Fruit fly (Drosophila melanogaster) whole organism, prepupa: Measurements from ENCODE around the gene TM9SF3.

Experiments used
- CG10631 ChIP-seq: fragments of 200-800 bp; sonication (Bioruptor generic); optimal IDR thresholded peaks from 2 replicates; lab custom pipeline; 2016; ENCODE audit warnings: missing biosample characterization, missing genetic modification characterization
- CG10669 ChIP-seq: fragments of 200-800 bp; sonication (Bioruptor generic); optimal IDR thresholded peaks from 3 replicates; lab custom pipeline; 2018; ENCODE audit warnings: missing biosample characterization, mild to moderate bottlenecking, missing genetic modification characterization, moderate library complexity
- CG11294 ChIP-seq: fragments of 200-800 bp; sonication (Bioruptor generic); IDR thresholded peaks from 2 replicates; pipeline ENCODE4 v1.3.6; 2022; ENCODE audit warnings: missing biosample characterization, missing genetic modification characterization
- CG11762 ChIP-seq: fragments of 200-800 bp; sonication (Bioruptor generic); optimal IDR thresholded peaks from 3 replicates; lab custom pipeline; 2016; ENCODE audit warnings: missing biosample characterization, missing genetic modification characterization; ENCODE audit not compliant: insufficient read depth
- CG15336 ChIP-seq: fragments of 200-800 bp; sonication (Bioruptor generic); IDR thresholded peaks from 2 replicates; pipeline ENCODE4 v1.3.6; 2022; ENCODE audit warnings: missing biosample characterization, missing genetic modification characterization
- CG1621 ChIP-seq: fragments of 200-800 bp; sonication (Bioruptor generic); optimal IDR thresholded peaks from 3 replicates; lab custom pipeline; 2018; ENCODE audit warnings: missing biosample characterization, mild to moderate bottlenecking, missing genetic modification characterization
- CG16779 ChIP-seq: fragments of 200-800 bp; sonication (Bioruptor generic); optimal IDR thresholded peaks from 3 replicates; lab custom pipeline; 2017; ENCODE audit warnings: missing biosample characterization, mild to moderate bottlenecking, missing genetic modification characterization
- CG3032 ChIP-seq: fragments of 200-800 bp; optimal IDR thresholded peaks from 2 replicates; lab custom pipeline; 2019; ENCODE audit warnings: missing biosample characterization, mild to moderate bottlenecking, missing genetic modification characterization, moderate library complexity
- CG31627 ChIP-seq: fragments of 200-800 bp; sonication (Bioruptor generic); optimal IDR thresholded peaks from 3 replicates; lab custom pipeline; 2016; ENCODE audit warnings: missing biosample characterization, missing genetic modification characterization
- CG32006 ChIP-seq: fragments of 200-800 bp; sonication (Bioruptor generic); optimal IDR thresholded peaks from 3 replicates; lab custom pipeline; 2017; ENCODE audit warnings: missing biosample characterization, mild to moderate bottlenecking, missing genetic modification characterization
- CG34406 ChIP-seq: fragments of 200-800 bp; sonication (Bioruptor generic); optimal IDR thresholded peaks from 3 replicates; lab custom pipeline; 2016; ENCODE audit warnings: missing biosample characterization, missing genetic modification characterization
- CG3919 ChIP-seq: fragments of 200-800 bp; sonication (Bioruptor generic); optimal IDR thresholded peaks from 3 replicates; lab custom pipeline; 2016; ENCODE audit warnings: missing biosample characterization, missing genetic modification characterization
- CG4318 ChIP-seq: fragments of 200-800 bp; sonication (Bioruptor generic); optimal IDR thresholded peaks from 3 replicates; lab custom pipeline; 2017; ENCODE audit warnings: missing biosample characterization, mild to moderate bottlenecking, missing genetic modification characterization
- CG6163 ChIP-seq: fragments of 200-800 bp; sonication (Bioruptor generic); IDR thresholded peaks from 3 replicates; pipeline ENCODE4 v1.3.6; 2022; ENCODE audit warnings: missing biosample characterization, missing genetic modification characterization
- CG6792 ChIP-seq: fragments of 200-800 bp; sonication (Bioruptor generic); optimal IDR thresholded peaks from 3 replicates; lab custom pipeline; 2016; ENCODE audit warnings: missing biosample characterization, missing genetic modification characterization
- CG6808 ChIP-seq: fragments of 200-800 bp; sonication (Bioruptor generic); optimal IDR thresholded peaks from 3 replicates; lab custom pipeline; 2017; ENCODE audit warnings: missing biosample characterization, missing genetic modification characterization, mild to moderate bottlenecking, moderate library complexity, missing genetic modification reagents
- CG6854 ChIP-seq: fragments of 200-800 bp; sonication (Bioruptor generic); optimal IDR thresholded peaks from 2 replicates; lab custom pipeline; 2017; ENCODE audit warnings: missing biosample characterization, mild to moderate bottlenecking, missing genetic modification characterization
- CG8119 ChIP-seq: fragments of 200-800 bp; sonication (Bioruptor generic); IDR thresholded peaks from 3 replicates; pipeline ENCODE4 v1.3.6; 2022; ENCODE audit warnings: missing biosample characterization, missing genetic modification characterization
- CG8319 ChIP-seq: fragments of 200-800 bp; sonication (Bioruptor generic); optimal IDR thresholded peaks from 3 replicates; lab custom pipeline; 2016; ENCODE audit warnings: missing biosample characterization, missing genetic modification characterization
- CG8632 ChIP-seq: fragments of 200-800 bp; sonication (Bioruptor generic); optimal IDR thresholded peaks from 3 replicates; lab custom pipeline; 2016; ENCODE audit warnings: missing biosample characterization, missing genetic modification characterization
- CG9139 ChIP-seq: fragments of 200-800 bp; sonication (Bioruptor generic); optimal IDR thresholded peaks from 3 replicates; lab custom pipeline; 2017; ENCODE audit warnings: missing biosample characterization, mild to moderate bottlenecking, missing genetic modification characterization
- Eip75B ChIP-seq: fragments of 200-800 bp; sonication (Bioruptor generic); optimal IDR thresholded peaks from 3 replicates; lab custom pipeline; 2016; ENCODE audit warnings: missing biosample characterization, missing genetic modification characterization
- Eip78C ChIP-seq: fragments of 200-800 bp; sonication (Bioruptor generic); peaks from one replicate; lab custom pipeline; 2016; ENCODE audit warnings: missing biosample characterization, missing genetic modification characterization
- Eip93F ChIP-seq: fragments of 200-800 bp; sonication (Bioruptor generic); optimal IDR thresholded peaks from 2 replicates; lab custom pipeline; 2016; ENCODE audit warnings: missing biosample characterization, mild to moderate bottlenecking, missing genetic modification characterization
- Ets21C ChIP-seq: fragments of 200-800 bp; sonication (Bioruptor generic); optimal IDR thresholded peaks from 3 replicates; lab custom pipeline; 2016; ENCODE audit warnings: missing biosample characterization, missing genetic modification characterization
- Ets96B ChIP-seq: fragments of 200-800 bp; optimal IDR thresholded peaks from 2 replicates; lab custom pipeline; 2019; ENCODE audit warnings: missing biosample characterization, mild to moderate bottlenecking, missing genetic modification characterization, moderate library complexity
- Gug ChIP-seq: fragments of 200-800 bp; sonication (Bioruptor generic); IDR thresholded peaks from 2 replicates; pipeline ENCODE4 v1.3.6; 2022; ENCODE audit warnings: missing biosample characterization, missing genetic modification characterization
- Hr38 ChIP-seq: sonication (Bioruptor generic); optimal IDR thresholded peaks from 2 replicates; lab custom pipeline; 2016; ENCODE audit warnings: missing biosample characterization, missing genetic modification characterization
- Hr39 ChIP-seq: fragments of 200-800 bp; sonication (Bioruptor generic); optimal IDR thresholded peaks from 2 replicates; lab custom pipeline; 2016; ENCODE audit warnings: missing biosample characterization, missing genetic modification characterization
- Hr4 ChIP-seq: fragments of 200-800 bp; sonication (Bioruptor generic); optimal IDR thresholded peaks from 3 replicates; lab custom pipeline; 2016; ENCODE audit warnings: missing biosample characterization, missing genetic modification characterization
- Met ChIP-seq: fragments of 200-800 bp; sonication (Bioruptor generic); optimal IDR thresholded peaks from 3 replicates; lab custom pipeline; 2016; ENCODE audit warnings: missing biosample characterization, missing genetic modification characterization
- Smox ChIP-seq: fragments of 200-800 bp; sonication (Bioruptor generic); optimal IDR thresholded peaks from 3 replicates; lab custom pipeline; 2016; ENCODE audit warnings: missing biosample characterization, missing genetic modification characterization
- Sox102F ChIP-seq: fragments of 200-800 bp; sonication (Bioruptor generic); optimal IDR thresholded peaks from 2 replicates; lab custom pipeline; 2016; ENCODE audit warnings: missing biosample characterization, mild to moderate bottlenecking, missing genetic modification characterization
- Sox14 ChIP-seq: fragments of 200-800 bp; sonication (Bioruptor generic); optimal IDR thresholded peaks from 3 replicates; lab custom pipeline; 2016; ENCODE audit warnings: missing biosample characterization, missing genetic modification characterization
- Sox15 ChIP-seq: fragments of 200-800 bp; sonication (Bioruptor generic); optimal IDR thresholded peaks from 3 replicates; lab custom pipeline; 2016; ENCODE audit warnings: missing biosample characterization, missing genetic modification characterization
- acj6 ChIP-seq: fragments of 200-800 bp; sonication (Bioruptor generic); optimal IDR thresholded peaks from 3 replicates; lab custom pipeline; 2016; ENCODE audit warnings: missing biosample characterization, missing genetic modification characterization
- cyc ChIP-seq: fragments of 200-800 bp; sonication (Bioruptor generic); optimal IDR thresholded peaks from 3 replicates; lab custom pipeline; 2016; ENCODE audit warnings: missing biosample characterization, missing genetic modification characterization
- dac ChIP-seq: fragments of 200-800 bp; sonication (Bioruptor generic); optimal IDR thresholded peaks from 2 replicates; lab custom pipeline; 2017; ENCODE audit warnings: missing biosample characterization, mild to moderate bottlenecking, missing genetic modification characterization
- dsx ChIP-seq: fragments of 200-800 bp; optimal IDR thresholded peaks from 3 replicates; lab custom pipeline; 2019; ENCODE audit warnings: missing biosample characterization, mild to moderate bottlenecking, missing genetic modification characterization, moderate library complexity; ENCODE audit not compliant: poor library complexity, severe bottlenecking
- eg ChIP-seq: fragments of 200-800 bp; sonication (Bioruptor generic); IDR thresholded peaks from 3 replicates; pipeline ENCODE4 v1.3.6; 2022; ENCODE audit warnings: missing biosample characterization, missing genetic modification characterization
- fd59A ChIP-seq: fragments of 200-800 bp; sonication (Bioruptor generic); optimal IDR thresholded peaks from 2 replicates; lab custom pipeline; 2017; ENCODE audit warnings: missing biosample characterization, mild to moderate bottlenecking, missing genetic modification characterization, missing genetic modification reagents
- fd85E ChIP-seq: fragments of 200-800 bp; sonication (Bioruptor generic); optimal IDR thresholded peaks from 3 replicates; lab custom pipeline; 2016; ENCODE audit warnings: missing biosample characterization, missing genetic modification characterization
- fkh ChIP-seq: fragments of 200-800 bp; sonication (Bioruptor generic); optimal IDR thresholded peaks from 3 replicates; lab custom pipeline; 2017; ENCODE audit warnings: missing biosample characterization, mild to moderate bottlenecking, missing genetic modification characterization, moderate library complexity
- lz ChIP-seq: fragments of 200-800 bp; sonication (Bioruptor generic); optimal IDR thresholded peaks from 3 replicates; lab custom pipeline; 2016; ENCODE audit warnings: missing biosample characterization, missing genetic modification characterization
- net ChIP-seq: fragments of 200-800 bp; sonication (Bioruptor generic); optimal IDR thresholded peaks from 3 replicates; lab custom pipeline; 2016; ENCODE audit warnings: missing biosample characterization, missing genetic modification characterization
- pdm3 ChIP-seq: fragments of 200-800 bp; sonication (Bioruptor generic); optimal IDR thresholded peaks from 3 replicates; lab custom pipeline; 2016; ENCODE audit warnings: missing biosample characterization, missing genetic modification characterization
- salr ChIP-seq, 2 experiments: fragments of 200-800 bp; sonication (Bioruptor generic); optimal IDR thresholded peaks; 3 replicates each; lab custom pipeline; 2016 to 2018; ENCODE audit warnings: missing biosample characterization in 2 of 2, missing genetic modification characterization in 2 of 2, mild to moderate bottlenecking in 1 of 2
- spab ChIP-seq: fragments of 200-800 bp; sonication (Bioruptor generic); optimal IDR thresholded peaks from 2 replicates; lab custom pipeline; 2017; ENCODE audit warnings: missing biosample characterization, mild to moderate bottlenecking, missing genetic modification characterization, missing genetic modification reagents
- ss ChIP-seq, 2 experiments: fragments of 200-800 bp; sonication (Bioruptor generic); optimal IDR thresholded peaks; 2 replicates in 1 of 2; 3 replicates in 1 of 2; lab custom pipeline; 2017 to 2018; ENCODE audit warnings: mild to moderate bottlenecking in 2 of 2, missing biosample characterization in 2 of 2, missing genetic modification characterization in 2 of 2, moderate library complexity in 1 of 2
- svp ChIP-seq: fragments of 200-800 bp; sonication (Bioruptor generic); peaks from one replicate; lab custom pipeline; 2016; ENCODE audit warnings: missing biosample characterization, missing genetic modification characterization
- topi ChIP-seq: fragments of 200-800 bp; sonication (Bioruptor generic); optimal IDR thresholded peaks from 3 replicates; lab custom pipeline; 2016; ENCODE audit warnings: missing biosample characterization, missing genetic modification characterization
- vri ChIP-seq: fragments of 200-800 bp; sonication (Bioruptor generic); optimal IDR thresholded peaks from 3 replicates; lab custom pipeline; 2016; ENCODE audit warnings: missing biosample characterization, mild to moderate bottlenecking, missing genetic modification characterization

Gene TM9SF3

dm6 chr3L:5637477-5637876 is 33.7 kb upstream of the TM9SF3 start:
- TF ChIP-seq dsx (GFP tag; lab: Kevin White, UChicago) (peak; percentile 29), Hr39 (GFP tag; lab: Kevin White, UChicago) (peak; percentile 56), CG3919 (peak; percentile 51), Eip78C (GFP tag; lab: Kevin White, UChicago) (peak; percentile 90), Eip75B (peak; percentile 73), CG9139 (GFP tag; lab: Kevin White, UChicago) (peak; percentile 32), CG1621 (tag; lab: Kevin White, UChicago) (peak; percentile 39), Smox (peak; percentile 46), topi (GFP tag; lab: Kevin White, UChicago) (peak; percentile 61), CG10669 (GFP tag; lab: Kevin White, UChicago) (peak; percentile 63), acj6 (peak; percentile 56), dac (GFP tag; lab: Kevin White, UChicago) (no peak), CG8119 (GFP tag; lab: Robert Waterston, UW) (0 out of 3 replicates have a peak, but pooled peaks have one; percentile 31), CG6854 (GFP tag; lab: Kevin White, UChicago) (no peak), lz (GFP tag; lab: Kevin White, UChicago) (peak; percentile 71), CG31627 (peak; percentile 60), CG32006 (GFP tag; lab: Kevin White, UChicago) (peak; percentile 67), Eip93F (GFP tag; lab: Kevin White, UChicago) (no peak), ss (GFP tag; optimal IDR thresholded peaks at IDR 0.05; lab: Kevin White, UChicago) (peak; percentile 19 to 65), vri (GFP tag; lab: Kevin White, UChicago) (no peak), CG6808 (GFP tag; lab: Kevin White, UChicago) (peak; percentile 65), CG6163 (GFP tag; lab: Robert Waterston, UW) (0 out of 3 replicates have a peak, but pooled peaks have one; percentile 42), salr (GFP tag; optimal IDR thresholded peaks at IDR 0.05; lab: Kevin White, UChicago) (peak in 1 of 2 experiments; percentile 28), net (GFP tag; lab: Kevin White, UChicago) (no peak), CG11294 (GFP tag; lab: Robert Waterston, UW) (no peak), CG10631 (GFP tag; lab: Kevin White, UChicago) (peak; percentile 44), fkh (GFP tag; lab: Kevin White, UChicago) (no peak), Hr4 (peak; percentile 59), CG11762 (GFP tag; lab: Kevin White, UChicago) (no peak), Sox14 (GFP tag; lab: Kevin White, UChicago) (peak; percentile 62), spab (GFP tag; lab: Kevin White, UChicago) (peak; percentile 45), Sox15 (GFP tag; lab: Kevin White, UChicago) (peak; percentile 20), Met (peak; percentile 69), fd85E (no peak), Ets21C (GFP tag; lab: Kevin White, UChicago) (peak; percentile 8), CG3032 (tag; lab: Kevin White, UChicago) (peak; percentile 61), CG4318 (GFP tag; lab: Kevin White, UChicago) (peak; percentile 17), pdm3 (GFP tag; lab: Kevin White, UChicago) (peak; percentile 52), eg (GFP tag; lab: Robert Waterston, UW) (no peak), fd59A (GFP tag; lab: Kevin White, UChicago) (peak; percentile 29), Gug (GFP tag; lab: Robert Waterston, UW) (no peak), Ets96B (tag; lab: Kevin White, UChicago) (peak; percentile 58), CG16779 (tag; lab: Kevin White, UChicago) (no peak), CG34406 (GFP tag; lab: Kevin White, UChicago) (peak; percentile 44), CG6792 (GFP tag; lab: Kevin White, UChicago) (peak; percentile 50), svp (GFP tag; lab: Kevin White, UChicago) (peak; percentile 85), CG8632 (GFP tag; lab: Kevin White, UChicago) (peak; percentile 44), CG8319 (GFP tag; lab: Kevin White, UChicago) (peak; percentile 22), Sox102F (GFP tag; lab: Kevin White, UChicago) (peak; percentile 66), Hr38 (GFP tag; lab: Kevin White, UChicago) (no peak), CG15336 (GFP tag; lab: Robert Waterston, UW) (no peak), cyc (peak; percentile 47)
